Fruit fly (Drosophila melanogaster) S2 (cell line): ENCODE measurements around the gene Adk1.

Source experiments
- CG8478 ChIP-seq: fragments of >200 bp; optimal IDR thresholded peaks from 2 replicates; lab custom pipeline; 2018
- CTCF ChIP-seq, 2 experiments: fragments of >200 bp; optimal IDR thresholded peaks; 2 replicates each; lab custom pipeline; 2018

DNA sequence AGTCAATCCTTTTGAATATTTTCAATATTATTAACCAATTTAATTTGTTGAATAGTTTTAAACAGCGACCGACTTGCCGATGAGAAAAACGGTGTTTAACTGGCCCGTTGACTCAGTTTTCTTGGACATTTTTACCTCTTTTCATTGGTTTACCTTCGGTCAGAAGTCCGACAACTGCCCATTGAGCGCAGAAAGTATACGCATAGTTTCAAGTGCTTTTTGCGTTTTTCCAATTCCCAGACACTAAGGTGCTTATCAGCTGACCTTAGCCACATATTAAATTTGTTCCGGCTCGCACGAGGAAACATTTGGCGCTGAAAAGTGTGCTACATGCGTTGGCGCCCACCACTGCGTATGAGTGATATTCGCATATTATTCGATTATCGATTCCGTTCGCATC lies 31.7 kb upstream of the Adk1 start, which contains the start of gene Cpn:
- no peak for TF ChIP-seq CTCF (optimal IDR thresholded peaks at IDR 0.05; lab: Kevin White, UChicago)
- no peak for TF ChIP-seq CG8478 (lab: Kevin White, UChicago)
